Worm (Caenorhabditis elegans): Measurements from ENCODE around the gene odr-8.

The odr-8 gene

DNA sequence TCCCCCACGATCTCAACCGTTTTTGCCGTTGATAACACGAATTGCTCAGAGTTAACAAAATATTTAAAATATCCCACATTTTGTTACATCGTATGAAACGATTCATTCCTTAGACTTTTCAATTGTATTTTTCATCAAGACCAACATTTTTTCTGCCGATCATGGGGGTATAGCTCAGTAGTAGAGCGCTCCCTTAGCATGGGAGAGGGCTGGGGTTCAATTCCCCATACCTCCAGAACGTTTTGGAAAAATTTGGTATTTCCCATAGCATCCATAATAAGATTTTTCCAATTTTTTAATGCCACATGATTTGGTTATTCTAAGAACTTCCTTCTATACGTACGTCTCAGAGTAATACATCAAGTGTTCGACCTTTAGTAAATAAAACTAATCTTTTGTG lies 20.5 kb downstream of the odr-8 start:
- TF ChIP-seq nhr-28 (tag; optimal IDR thresholded peaks at IDR 0.05) (no peak), unc-62 (GFP tag; optimal IDR thresholded peaks at IDR 0.05 in 1 of 2) (peak in 1 of 2 experiments; percentile 50), unc-62 (tag; optimal IDR thresholded peaks at IDR 0.05) (no peak), snpc-1.2 (GFP tag; IDR thresholded peaks at IDR 0.05) (0 out of 2 replicates have a peak, but pooled peaks have one; percentile 62)

DNA sequence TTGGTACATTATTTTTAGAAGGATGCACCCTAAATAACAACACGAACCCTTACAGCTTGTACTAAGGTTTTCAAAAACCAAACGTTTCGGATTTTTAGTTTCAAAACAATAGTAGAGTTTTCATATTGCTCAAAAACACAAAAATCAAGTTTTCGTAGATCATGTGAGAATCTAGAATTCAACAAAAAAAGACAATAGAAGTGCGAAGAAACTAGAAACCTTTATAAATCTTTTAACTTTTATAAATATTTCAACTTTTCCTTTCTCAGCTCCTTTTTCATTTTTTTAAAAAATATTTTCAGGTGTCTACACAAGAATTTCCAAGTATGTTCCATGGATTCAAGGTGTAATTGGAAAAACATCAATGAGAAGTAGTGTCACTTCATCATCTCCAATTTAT lies 22.1 kb downstream of the odr-8 start, which contains the start of gene best-9:
Gene best-9 (plus strand): TSS at position 301 of the 400 bp plus-strand sequence.
- TF ChIP-seq ceh-28 (tag; optimal IDR thresholded peaks at IDR 0.05), result no peak
- TF ChIP-seq zfp-3 (GFP tag; conservative IDR thresholded peaks at IDR 0.05), result no peak
- no peak for TF ChIP-seq dve-1 (tag; optimal IDR thresholded peaks at IDR 0.05; ENCODE audit: insufficient read depth)
- TF ChIP-seq rbr-2 (tag; optimal IDR thresholded peaks at IDR 0.05), result no peak
- no peak for TF ChIP-seq F44E2.7 (GFP tag; IDR thresholded peaks at IDR 0.05)
- no peak for TF ChIP-seq set-16 (GFP tag; IDR thresholded peaks at IDR 0.05)
- no peak for TF ChIP-seq ztf-11 (tag; optimal IDR thresholded peaks at IDR 0.05)
- no peak for TF ChIP-seq unc-62 (GFP tag; optimal IDR thresholded peaks at IDR 0.05 in 1 of 2)
- TF ChIP-seq unc-62 (tag; optimal IDR thresholded peaks at IDR 0.05), result no peak
- no peak for TF ChIP-seq dpl-1 (GFP tag; optimal IDR thresholded peaks at IDR 0.05)
- TF ChIP-seq attf-4 (tag; optimal IDR thresholded peaks at IDR 0.05), result no peak
- TF ChIP-seq hlh-11 (tag; optimal IDR thresholded peaks at IDR 0.05), result no peak

DNA sequence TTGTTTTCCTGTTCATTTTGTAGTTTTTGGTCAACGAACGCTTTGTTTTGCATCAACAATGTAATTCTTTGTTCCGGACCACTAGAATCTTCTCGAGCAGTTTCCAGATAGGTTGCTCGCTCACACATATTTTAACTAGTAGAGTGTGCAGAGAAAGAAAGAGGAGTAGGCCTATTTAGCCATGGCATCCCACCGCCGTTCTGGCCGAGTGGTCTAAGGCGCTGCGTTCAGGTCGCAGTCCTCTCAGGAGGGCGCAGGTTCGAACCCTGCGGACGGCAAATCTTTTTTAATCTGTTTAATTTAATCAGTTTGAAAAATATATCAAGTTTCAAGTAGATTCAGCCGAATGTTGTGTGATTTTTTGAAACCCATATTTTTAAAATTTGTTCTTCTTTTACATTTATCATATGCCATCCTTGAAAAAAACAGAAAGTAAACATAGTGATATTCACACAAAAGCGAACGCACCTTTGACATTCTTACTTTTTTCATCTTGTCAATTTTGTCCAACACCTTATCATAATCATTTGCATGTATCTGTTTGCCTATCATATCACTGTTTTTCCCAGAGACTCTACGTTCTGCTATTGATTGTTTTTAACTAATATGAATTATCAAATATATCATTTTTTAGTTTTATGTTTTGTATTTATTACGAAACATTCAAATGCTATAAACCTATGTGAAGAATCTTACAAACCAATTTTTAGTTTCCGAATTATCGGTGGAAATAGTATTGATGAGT lies 25.7 kb downstream of the odr-8 start, which contains the start of gene try-3:
Gene try-3 (plus strand): TSS at position 532 of the 745 bp plus-strand sequence.
- TF ChIP-seq zip-2 (tag; optimal IDR thresholded peaks at IDR 0.05), result peak; percentile 40
- peak; percentile 80 for TF ChIP-seq madf-9 (GFP tag; conservative IDR thresholded peaks at IDR 0.05)
- peak; percentile 87 for TF ChIP-seq Y105C5A.15 (GFP tag; IDR thresholded peaks at IDR 0.05)
- TF ChIP-seq spr-1 (tag; optimal IDR thresholded peaks at IDR 0.05), result peak; percentile 11
- no peak for TF ChIP-seq egl-27 (tag; optimal IDR thresholded peaks at IDR 0.05)
- TF ChIP-seq fkh-10 (GFP tag; optimal IDR thresholded peaks at IDR 0.05), result peak; percentile 68
- TF ChIP-seq T20F7.1 (GFP tag; optimal IDR thresholded peaks at IDR 0.05), result no peak
- peak; percentile 66 for TF ChIP-seq T26A8.4 (GFP tag; IDR thresholded peaks at IDR 0.05)
- no peak for TF ChIP-seq lin-39 (tag; optimal IDR thresholded peaks at IDR 0.05)
- TF ChIP-seq vab-7 (GFP tag; IDR thresholded peaks at IDR 0.05), result peak; percentile 84
- no peak for TF ChIP-seq nhr-6 (tag; optimal IDR thresholded peaks at IDR 0.05)
- TF ChIP-seq ceh-32 (tag; optimal IDR thresholded peaks at IDR 0.05; ENCODE audit: poor library complexity), result no peak
- TF ChIP-seq nhr-102 (tag; optimal IDR thresholded peaks at IDR 0.05), result peak; percentile 46
- peak in 1 of 2 experiments; percentile 57 for TF ChIP-seq hif-1 (tag; optimal IDR thresholded peaks at IDR 0.05)
- 0 out of 2 replicates have a peak, but pooled peaks have one; percentile 14 for TF ChIP-seq ZK337.2 (GFP tag; IDR thresholded peaks at IDR 0.05)
- TF ChIP-seq lin-15B (tag; optimal IDR thresholded peaks at IDR 0.05), result no peak
- no peak for TF ChIP-seq lin-29 (GFP tag; IDR thresholded peaks at IDR 0.05)
- no peak for TF ChIP-seq zfp-3 (GFP tag; conservative IDR thresholded peaks at IDR 0.05)
- no peak for TF ChIP-seq zag-1 (tag; optimal IDR thresholded peaks at IDR 0.05)
- TF ChIP-seq lsy-2 (tag; optimal IDR thresholded peaks at IDR 0.05), result peak in 1 of 2 experiments; percentile 67
- TF ChIP-seq lim-7 (GFP tag; IDR thresholded peaks at IDR 0.05), result peak; percentile 97
- TF ChIP-seq Y5F2A.4 (GFP tag; optimal IDR thresholded peaks at IDR 0.05), result peak; percentile 26
- no peak for TF ChIP-seq ceh-82 (tag; optimal IDR thresholded peaks at IDR 0.05)
- no peak for TF ChIP-seq daf-12 (tag; optimal IDR thresholded peaks at IDR 0.05)
- TF ChIP-seq php-3 (GFP tag; IDR thresholded peaks at IDR 0.05), result 0 out of 2 replicates have a peak, but pooled peaks have one; percentile 12
- TF ChIP-seq unc-39 (tag; optimal IDR thresholded peaks at IDR 0.05), result no peak
- peak; percentile 72 for TF ChIP-seq hlh-11 (tag; optimal IDR thresholded peaks at IDR 0.05)
- TF ChIP-seq R02D3.7 (tag; optimal IDR thresholded peaks at IDR 0.05), result no peak
- TF ChIP-seq gei-8 (GFP tag; optimal IDR thresholded peaks at IDR 0.05), result peak; percentile 73
- TF ChIP-seq daf-16 (GFP tag; optimal IDR thresholded peaks at IDR 0.05), result peak; percentile 0 to 45
- TF ChIP-seq daf-16 (tag; optimal IDR thresholded peaks at IDR 0.05), result peak; percentile 79
- TF ChIP-seq lin-1 (GFP tag; IDR thresholded peaks at IDR 0.05), result peak; percentile 33; the same call in 1 of the 2 replicates
- peak; percentile 68 for TF ChIP-seq hlh-30 (tag; optimal IDR thresholded peaks at IDR 0.05; ENCODE audit: insufficient read depth)
- TF ChIP-seq ztf-7 (tag; optimal IDR thresholded peaks at IDR 0.05), result no peak
- TF ChIP-seq ZK546.5 (tag; optimal IDR thresholded peaks at IDR 0.05), result no peak
